Worm (Caenorhabditis elegans): Measurements from ENCODE around the gene pals-32.
A peak's percentile ranks its signal among the peaks of the same experiment; 100 is the strongest.

Gene pals-32

ce11 chrV:2896198-2896660, at the start of gene pals-32:
TSS of gene pals-32 (plus strand) at chrV:2896610.
- no peak for TF ChIP-seq him-1 (tag; optimal IDR thresholded peaks at IDR 0.05)
- TF ChIP-seq W03F9.2 (tag; optimal IDR thresholded peaks at IDR 0.05) = peak; percentile 29

- TF ChIP-seq dao-5 (tag; optimal IDR thresholded peaks at IDR 0.05) (no peak), him-1 (tag; optimal IDR thresholded peaks at IDR 0.05) (no peak), W03F9.2 (tag; optimal IDR thresholded peaks at IDR 0.05) (no peak)
Observed at ce11 chrV:2848290-2848937, 48.0 kb upstream of the pals-32 start, which contains the start of gene srj-49. TSS of gene srj-49 (minus strand) at chrV:2848340.

DNA sequence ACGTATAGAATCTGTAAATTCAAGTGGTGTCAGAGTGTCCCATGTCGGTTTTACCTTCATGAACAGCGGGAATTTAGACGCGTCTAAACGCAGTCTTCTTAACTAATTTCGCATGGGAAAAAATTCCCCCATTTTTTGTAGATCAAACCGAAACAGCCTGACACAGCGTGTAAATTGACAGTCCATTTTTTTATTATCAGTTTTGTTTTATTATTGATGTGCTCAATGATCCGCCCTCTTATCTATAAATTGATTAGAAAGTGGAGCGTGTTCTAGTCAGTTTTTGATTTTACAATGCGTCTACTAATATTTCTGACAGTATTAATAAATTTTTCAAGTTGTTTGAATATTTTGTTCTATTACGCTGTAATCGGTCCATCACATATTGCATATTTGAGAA, 47.3 kb upstream of the pals-32 start, which contains the start of gene ugt-53:
Gene ugt-53, plus strand, starts transcription at position 273 of the 400 bp plus-strand sequence.
- no peak for TF ChIP-seq him-1 (tag; optimal IDR thresholded peaks at IDR 0.05)
- no peak for TF ChIP-seq W03F9.2 (tag; optimal IDR thresholded peaks at IDR 0.05)
- no peak for TF ChIP-seq dao-5 (tag; optimal IDR thresholded peaks at IDR 0.05)

- TF ChIP-seq dao-5 (tag; optimal IDR thresholded peaks at IDR 0.05) (no peak), him-1 (tag; optimal IDR thresholded peaks at IDR 0.05) (no peak), W03F9.2 (tag; optimal IDR thresholded peaks at IDR 0.05) (no peak)
Observed at ce11 chrV:2855473-2855872, 40.9 kb upstream of the pals-32 start, which contains the start of gene srj-57. TSS of gene srj-57 (minus strand) at chrV:2855573.

DNA sequence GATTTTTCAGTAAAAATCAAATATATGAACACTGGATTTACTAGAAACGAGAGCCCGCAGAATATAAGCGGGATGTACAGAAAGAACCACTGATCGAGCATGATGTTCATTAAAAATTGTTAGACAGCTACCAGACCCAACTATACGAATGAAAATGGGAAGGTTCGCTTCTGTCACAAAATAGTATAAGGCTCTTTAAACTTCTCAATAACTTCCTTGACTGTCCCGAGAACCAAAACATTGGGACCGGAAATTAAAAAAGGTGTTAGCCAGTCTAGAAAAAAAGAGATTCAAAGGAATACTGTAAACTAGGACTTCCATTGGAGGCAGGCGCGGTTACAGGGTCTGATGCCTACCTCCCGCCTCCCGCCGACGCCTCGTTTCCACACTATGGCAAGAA, 38.6 kb upstream of the pals-32 start, which contains the start of gene srj-55:
Gene srj-55, minus strand, starts transcription at position 101 of the 400 bp plus-strand sequence.
- TF ChIP-seq W03F9.2 (tag; optimal IDR thresholded peaks at IDR 0.05) = no peak
- no peak for TF ChIP-seq him-1 (tag; optimal IDR thresholded peaks at IDR 0.05)
- no peak for TF ChIP-seq dao-5 (tag; optimal IDR thresholded peaks at IDR 0.05)

ce11 chrV:2859738-2860137, 36.7 kb upstream of the pals-32 start, which contains the start of gene srj-54:
TSS of gene srj-54 (minus strand) at chrV:2859838.
- TF ChIP-seq dao-5 (tag; optimal IDR thresholded peaks at IDR 0.05) = no peak
- no peak for TF ChIP-seq W03F9.2 (tag; optimal IDR thresholded peaks at IDR 0.05)
- no peak for TF ChIP-seq him-1 (tag; optimal IDR thresholded peaks at IDR 0.05)

DNA sequence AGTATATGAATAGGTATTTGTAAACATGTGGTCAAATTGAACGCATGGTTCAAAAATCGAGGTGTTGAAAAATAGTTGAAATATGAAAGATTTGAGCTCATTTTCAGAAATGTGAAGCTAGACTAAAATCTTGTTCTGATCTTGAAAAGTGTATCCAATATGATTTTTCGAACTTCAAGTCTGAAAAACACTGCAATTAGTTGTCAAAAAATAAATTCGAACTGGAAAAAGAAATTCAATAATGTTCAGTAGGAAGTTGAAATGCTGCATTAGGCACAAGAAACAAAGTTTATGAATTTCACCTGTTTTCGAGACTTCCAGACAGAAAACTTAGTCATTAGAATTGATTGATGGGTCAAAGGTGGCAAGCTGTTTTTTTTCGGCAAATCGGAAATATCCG, 34.9 kb upstream of the pals-32 start, which contains the start of gene srh-270:
Gene srh-270, minus strand, starts transcription at position 101 of the 400 bp plus-strand sequence.
- TF ChIP-seq him-1 (tag; optimal IDR thresholded peaks at IDR 0.05) (no peak), W03F9.2 (tag; optimal IDR thresholded peaks at IDR 0.05) (no peak), dao-5 (tag; optimal IDR thresholded peaks at IDR 0.05) (no peak)

DNA sequence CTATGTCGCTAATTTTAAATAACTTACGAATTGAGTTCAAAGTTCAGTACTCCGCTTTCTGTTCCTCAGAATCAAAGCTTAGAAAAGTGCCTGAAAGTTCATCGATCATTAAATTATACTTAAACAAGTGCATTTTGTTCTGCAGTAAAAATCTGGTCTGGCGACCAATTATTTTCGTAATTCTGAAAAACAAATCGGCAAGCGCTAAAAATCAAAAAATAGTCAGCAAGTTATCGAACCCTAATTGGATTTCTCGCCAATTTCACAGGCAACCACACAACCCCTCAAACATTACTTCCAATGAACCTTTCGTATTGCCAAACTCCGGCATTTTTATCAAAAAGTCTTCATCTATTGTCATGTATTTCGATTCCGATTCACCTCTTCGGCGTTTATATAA, 33.4 kb upstream of the pals-32 start, which contains the start of gene srh-272:
Gene srh-272, plus strand, starts transcription at position 301 of the 400 bp plus-strand sequence.
- TF ChIP-seq W03F9.2 (tag; optimal IDR thresholded peaks at IDR 0.05) (no peak), dao-5 (tag; optimal IDR thresholded peaks at IDR 0.05) (no peak), him-1 (tag; optimal IDR thresholded peaks at IDR 0.05) (no peak)

ce11 chrV:2864899-2865298, 31.5 kb upstream of the pals-32 start, which contains the start of gene srh-240:
TSS of gene srh-240 (plus strand) at chrV:2865199.
- TF ChIP-seq dao-5 (tag; optimal IDR thresholded peaks at IDR 0.05) (no peak), him-1 (tag; optimal IDR thresholded peaks at IDR 0.05) (no peak), W03F9.2 (tag; optimal IDR thresholded peaks at IDR 0.05) (no peak)

DNA sequence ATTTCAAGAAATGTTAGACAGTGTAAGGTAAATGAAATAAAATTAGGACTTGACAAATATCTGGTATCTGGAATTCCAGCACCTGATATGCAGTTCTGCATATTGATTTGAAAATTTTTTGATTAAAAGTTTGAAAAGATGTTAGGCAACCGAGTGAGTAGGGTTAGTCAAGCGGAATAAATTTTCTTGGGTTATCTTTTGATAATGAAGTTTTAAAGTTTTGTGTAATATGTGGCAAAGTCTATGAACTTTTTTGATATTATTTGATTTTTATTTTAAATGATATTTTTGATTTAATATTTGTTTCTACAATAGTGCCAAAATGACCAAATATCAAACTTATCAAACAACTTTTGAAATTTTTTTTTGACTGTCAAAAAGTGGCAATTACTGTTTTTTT, 26.9 kb upstream of the pals-32 start, which contains the start of gene srh-241:
Gene srh-241, minus strand, starts transcription at position 101 of the 400 bp plus-strand sequence.
- TF ChIP-seq him-1 (tag; optimal IDR thresholded peaks at IDR 0.05) (no peak), dao-5 (tag; optimal IDR thresholded peaks at IDR 0.05) (no peak), W03F9.2 (tag; optimal IDR thresholded peaks at IDR 0.05) (no peak)

ce11 chrV:2870127-2870526, 26.3 kb upstream of the pals-32 start, which contains the start of gene srh-243:
TSS of gene srh-243 (plus strand) at chrV:2870427.
- TF ChIP-seq W03F9.2 (tag; optimal IDR thresholded peaks at IDR 0.05) (no peak), dao-5 (tag; optimal IDR thresholded peaks at IDR 0.05) (no peak), him-1 (tag; optimal IDR thresholded peaks at IDR 0.05) (no peak)

DNA sequence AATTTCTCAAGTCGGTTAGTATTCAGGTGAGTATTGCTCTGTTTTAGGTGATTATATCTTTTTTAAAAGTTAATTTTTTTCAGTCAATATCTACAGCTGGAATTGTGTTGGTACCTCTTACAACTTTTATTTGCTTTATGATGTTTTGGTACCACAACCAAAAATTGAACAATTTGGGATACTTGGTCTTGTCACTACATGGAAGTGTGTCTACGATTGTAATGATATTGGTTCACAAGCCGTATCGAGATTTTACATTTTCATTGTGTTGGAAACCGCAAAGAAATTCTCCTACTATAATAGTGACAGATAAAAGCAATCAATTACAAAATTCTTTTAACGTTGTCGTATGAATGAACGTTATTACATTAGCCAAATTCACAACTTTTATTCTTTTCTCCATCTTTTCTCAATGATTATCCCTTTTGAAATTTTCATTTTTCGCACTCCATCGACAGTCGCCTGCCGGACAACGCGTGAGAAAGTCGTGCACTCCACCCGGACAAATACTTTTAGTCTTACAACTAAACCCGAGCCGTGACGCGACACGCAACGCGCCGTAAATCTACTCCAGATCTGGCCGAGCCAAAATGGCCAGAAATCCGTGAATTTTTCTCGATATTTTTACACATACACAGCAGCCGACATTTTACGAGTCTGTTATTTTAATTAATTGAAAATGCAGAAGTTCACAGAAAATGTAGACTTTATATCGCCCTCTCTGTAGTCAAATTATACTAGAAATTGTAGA, 24.5 kb upstream of the pals-32 start:
- TF ChIP-seq dao-5 (tag; optimal IDR thresholded peaks at IDR 0.05) = no peak
- TF ChIP-seq W03F9.2 (tag; optimal IDR thresholded peaks at IDR 0.05) = no peak
- TF ChIP-seq him-1 (tag; optimal IDR thresholded peaks at IDR 0.05) = no peak

- TF ChIP-seq W03F9.2 (tag; optimal IDR thresholded peaks at IDR 0.05) = no peak
- TF ChIP-seq him-1 (tag; optimal IDR thresholded peaks at IDR 0.05) = no peak
Observed at ce11 chrV:2872947-2873346, 23.5 kb upstream of the pals-32 start.

- TF ChIP-seq dao-5 (tag; optimal IDR thresholded peaks at IDR 0.05) = no peak
- no peak for TF ChIP-seq him-1 (tag; optimal IDR thresholded peaks at IDR 0.05)
- no peak for TF ChIP-seq W03F9.2 (tag; optimal IDR thresholded peaks at IDR 0.05)
Observed at ce11 chrV:2875422-2875821, 21.0 kb upstream of the pals-32 start, which contains the start of gene folt-2. TSS of gene folt-2 (minus strand) at chrV:2875600.
